Fruit fly (Drosophila melanogaster) whole organism, prepupa: ENCODE data around the gene CG10340.

ENCODE experiments used
- Blimp-1 ChIP-seq: fragments of 200-800 bp; sonication (Bioruptor generic); optimal IDR thresholded peaks from 3 replicates; lab custom pipeline; 2017; ENCODE audit warnings: missing biosample characterization, missing genetic modification characterization, mild to moderate bottlenecking, moderate library complexity, missing genetic modification reagents
- CG10631 ChIP-seq: fragments of 200-800 bp; sonication (Bioruptor generic); optimal IDR thresholded peaks from 2 replicates; lab custom pipeline; 2016; ENCODE audit warnings: missing biosample characterization, missing genetic modification characterization
- CG3032 ChIP-seq: fragments of 200-800 bp; optimal IDR thresholded peaks from 2 replicates; lab custom pipeline; 2019; ENCODE audit warnings: missing biosample characterization, mild to moderate bottlenecking, missing genetic modification characterization, moderate library complexity
- CG3919 ChIP-seq: fragments of 200-800 bp; sonication (Bioruptor generic); optimal IDR thresholded peaks from 3 replicates; lab custom pipeline; 2016; ENCODE audit warnings: missing biosample characterization, missing genetic modification characterization
- CG6163 ChIP-seq: fragments of 200-800 bp; sonication (Bioruptor generic); IDR thresholded peaks from 3 replicates; pipeline ENCODE4 v1.3.6; 2022; ENCODE audit warnings: missing biosample characterization, missing genetic modification characterization
- CG6808 ChIP-seq: fragments of 200-800 bp; sonication (Bioruptor generic); optimal IDR thresholded peaks from 3 replicates; lab custom pipeline; 2017; ENCODE audit warnings: missing biosample characterization, missing genetic modification characterization, mild to moderate bottlenecking, moderate library complexity, missing genetic modification reagents
- Eip75B ChIP-seq: fragments of 200-800 bp; sonication (Bioruptor generic); optimal IDR thresholded peaks from 3 replicates; lab custom pipeline; 2016; ENCODE audit warnings: missing biosample characterization, missing genetic modification characterization
- Eip93F ChIP-seq: fragments of 200-800 bp; sonication (Bioruptor generic); optimal IDR thresholded peaks from 2 replicates; lab custom pipeline; 2016; ENCODE audit warnings: missing biosample characterization, mild to moderate bottlenecking, missing genetic modification characterization
- Ets21C ChIP-seq: fragments of 200-800 bp; sonication (Bioruptor generic); optimal IDR thresholded peaks from 3 replicates; lab custom pipeline; 2016; ENCODE audit warnings: missing biosample characterization, missing genetic modification characterization
- Gug ChIP-seq: fragments of 200-800 bp; sonication (Bioruptor generic); IDR thresholded peaks from 2 replicates; pipeline ENCODE4 v1.3.6; 2022; ENCODE audit warnings: missing biosample characterization, missing genetic modification characterization
- dac ChIP-seq: fragments of 200-800 bp; sonication (Bioruptor generic); optimal IDR thresholded peaks from 2 replicates; lab custom pipeline; 2017; ENCODE audit warnings: missing biosample characterization, mild to moderate bottlenecking, missing genetic modification characterization
- dsx ChIP-seq: fragments of 200-800 bp; optimal IDR thresholded peaks from 3 replicates; lab custom pipeline; 2019; ENCODE audit warnings: missing biosample characterization, mild to moderate bottlenecking, missing genetic modification characterization, moderate library complexity; ENCODE audit not compliant: poor library complexity, severe bottlenecking
- lz ChIP-seq: fragments of 200-800 bp; sonication (Bioruptor generic); optimal IDR thresholded peaks from 3 replicates; lab custom pipeline; 2016; ENCODE audit warnings: missing biosample characterization, missing genetic modification characterization

DNA sequence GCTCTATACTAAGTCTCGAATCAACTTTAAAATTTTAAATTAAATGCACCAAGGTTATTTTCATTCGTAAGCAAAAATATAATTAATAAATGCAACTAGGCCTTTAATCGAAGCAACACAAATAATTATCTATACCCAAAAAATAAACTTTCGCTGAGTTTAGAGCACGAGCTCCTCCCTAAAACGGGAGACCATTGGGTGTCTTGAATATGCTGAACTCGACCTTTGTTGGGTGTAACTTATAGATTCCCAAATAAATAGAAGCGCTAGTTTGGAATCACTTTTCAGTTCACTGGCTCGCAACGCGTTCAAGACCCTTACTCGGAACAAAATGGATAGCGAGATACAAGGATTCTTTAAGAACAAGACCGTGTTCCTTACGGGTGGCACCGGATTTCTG lies 3.5 kb upstream of the CG10340 start, which contains the start of gene CG17560:
- TF ChIP-seq dsx (GFP tag; lab: Kevin White, UChicago) (no peak), Eip93F (GFP tag; lab: Kevin White, UChicago) (no peak), CG3919 (GFP tag; lab: Kevin White, UChicago) (no peak), Blimp-1 (GFP tag; lab: Kevin White, UChicago) (no peak), CG6808 (GFP tag; lab: Kevin White, UChicago) (no peak), CG3032 (no peak), CG10631 (GFP tag; lab: Kevin White, UChicago) (no peak), Eip75B (GFP tag; lab: Kevin White, UChicago) (no peak), Ets21C (no peak), CG6163 (no peak), Gug (GFP tag; lab: Robert Waterston, UW) (no peak), lz (no peak), dac (GFP tag; lab: Kevin White, UChicago) (no peak)
